Fruit fly (Drosophila melanogaster): ENCODE measurements around the gene CG33099.

The CG33099 gene

dm6 chr3R:22550306-22550812 is 20.0 kb upstream of the CG33099 start, which contains the start of gene bond:
bond (plus strand) TSS chr3R:22550680.
- no peak for TF ChIP-seq CG9705 (GFP tag; optimal IDR thresholded peaks at IDR 0.05)
- no peak for TF ChIP-seq Mio (GFP tag; optimal IDR thresholded peaks at IDR 0.05)
- TF ChIP-seq N (GFP tag; optimal IDR thresholded peaks at IDR 0.05) = no peak
- no peak for TF ChIP-seq Dif (GFP tag; optimal IDR thresholded peaks at IDR 0.05; ENCODE audit: partially characterized antibody)
- no peak for TF ChIP-seq OdsH (GFP tag; optimal IDR thresholded peaks at IDR 0.05)
- no peak for TF ChIP-seq Dfd (GFP tag; optimal IDR thresholded peaks at IDR 0.05)
- no peak for TF ChIP-seq dmrt93B (GFP tag; optimal IDR thresholded peaks at IDR 0.05)
- TF ChIP-seq tai (GFP tag; optimal IDR thresholded peaks at IDR 0.05) = no peak
- TF ChIP-seq lola (GFP tag; optimal IDR thresholded peaks at IDR 0.05) = no peak
- TF ChIP-seq fru (GFP tag; optimal IDR thresholded peaks at IDR 0.05) = no peak
- no peak for TF ChIP-seq jim (GFP tag; optimal IDR thresholded peaks at IDR 0.05)
- no peak for TF ChIP-seq Jra (GFP tag; optimal IDR thresholded peaks at IDR 0.05)

- TF ChIP-seq ey (GFP tag; optimal IDR thresholded peaks at IDR 0.05) (no peak), dsf (GFP tag; optimal IDR thresholded peaks at IDR 0.05; ENCODE audit: borderline replicate concordance) (no peak), HLH106 (tag; optimal IDR thresholded peaks at IDR 0.05) (no peak), Rel (GFP tag; optimal IDR thresholded peaks at IDR 0.05) (no peak), Rel (tag; optimal IDR thresholded peaks at IDR 0.05) (peak; percentile 78), Hr83 (GFP tag; optimal IDR thresholded peaks at IDR 0.05; ENCODE audit: poor library complexity, severe bottlenecking) (no peak), Vsx2 (GFP tag; optimal IDR thresholded peaks at IDR 0.05; ENCODE audit: partially characterized antibody) (no peak), Myc (optimal IDR thresholded peaks at IDR 0.05) (no peak), Sp1 (GFP tag; optimal IDR thresholded peaks at IDR 0.05) (peak; percentile 37), Hr78 (GFP tag; optimal IDR thresholded peaks at IDR 0.05) (no peak), CG32264 (GFP tag; optimal IDR thresholded peaks at IDR 0.05) (no peak), h (GFP tag; optimal IDR thresholded peaks at IDR 0.05) (peak; percentile 43), tai (GFP tag; optimal IDR thresholded peaks at IDR 0.05) (no peak), sv (GFP tag; optimal IDR thresholded peaks at IDR 0.05) (no peak), pan (optimal IDR thresholded peaks at IDR 0.05) (no peak), Abd-B (GFP tag; optimal IDR thresholded peaks at IDR 0.05) (no peak), dmrt93B (GFP tag; optimal IDR thresholded peaks at IDR 0.05) (no peak), fru (GFP tag; optimal IDR thresholded peaks at IDR 0.05) (peak; percentile 1), rgr (GFP tag; optimal IDR thresholded peaks at IDR 0.05) (peak; percentile 32), Mio (GFP tag; optimal IDR thresholded peaks at IDR 0.05) (no peak), CG9705 (GFP tag; optimal IDR thresholded peaks at IDR 0.05) (no peak), jim (GFP tag; optimal IDR thresholded peaks at IDR 0.05) (no peak), N (GFP tag; optimal IDR thresholded peaks at IDR 0.05) (no peak), Jra (GFP tag; optimal IDR thresholded peaks at IDR 0.05) (no peak), woc (GFP tag; optimal IDR thresholded peaks at IDR 0.05) (no peak), OdsH (GFP tag; optimal IDR thresholded peaks at IDR 0.05) (peak; percentile 11), dl (GFP tag; optimal IDR thresholded peaks at IDR 0.05; ENCODE audit: insufficient read depth in 1 of 2, partially characterized antibody in 2 of 2) (no peak), lola (GFP tag; optimal IDR thresholded peaks at IDR 0.05) (no peak), usp (GFP tag; optimal IDR thresholded peaks at IDR 0.05) (no peak), foxo (GFP tag; optimal IDR thresholded peaks at IDR 0.05) (peak in 1 of 2 experiments; percentile 8), Dfd (GFP tag; optimal IDR thresholded peaks at IDR 0.05) (no peak), brk (GFP tag; optimal IDR thresholded peaks at IDR 0.05) (no peak), sage (GFP tag; optimal IDR thresholded peaks at IDR 0.05) (no peak), Dif (GFP tag; optimal IDR thresholded peaks at IDR 0.05; ENCODE audit: partially characterized antibody) (no peak), Hnf4 (GFP tag; optimal IDR thresholded peaks at IDR 0.05) (peak; percentile 11), psq (GFP tag; optimal IDR thresholded peaks at IDR 0.05) (no peak), CrebA (GFP tag; optimal IDR thresholded peaks at IDR 0.05; ENCODE audit: borderline replicate concordance) (no peak)
Measured at dm6 chr3R:22547585-22548022, 17.2 kb upstream of the CG33099 start, which contains the start of gene AdipoR. AdipoR (minus strand) TSS chr3R:22547846.

- no peak for TF ChIP-seq Hr78 (GFP tag; optimal IDR thresholded peaks at IDR 0.05)
- TF ChIP-seq Rel (GFP tag; optimal IDR thresholded peaks at IDR 0.05) = no peak
- TF ChIP-seq Rel (tag; optimal IDR thresholded peaks at IDR 0.05) = peak; percentile 61
Measured at dm6 chr3R:22546017-22546416, 15.6 kb upstream of the CG33099 start.

Data from whole organism, wandering third instar larva.